Fruit fly (Drosophila melanogaster) whole organism, prepupa: Measurements from ENCODE around the gene CG17111.

Experiments
- Blimp-1 ChIP-seq: fragments of 200-800 bp; sonication (Bioruptor generic); optimal IDR thresholded peaks from 3 replicates; lab custom pipeline; 2017; ENCODE audit warnings: missing biosample characterization, missing genetic modification characterization, mild to moderate bottlenecking, moderate library complexity, missing genetic modification reagents
- CG10631 ChIP-seq: fragments of 200-800 bp; sonication (Bioruptor generic); optimal IDR thresholded peaks from 2 replicates; lab custom pipeline; 2016; ENCODE audit warnings: missing biosample characterization, missing genetic modification characterization
- CG10669 ChIP-seq: fragments of 200-800 bp; sonication (Bioruptor generic); optimal IDR thresholded peaks from 3 replicates; lab custom pipeline; 2018; ENCODE audit warnings: missing biosample characterization, mild to moderate bottlenecking, missing genetic modification characterization, moderate library complexity
- CG11294 ChIP-seq: fragments of 200-800 bp; sonication (Bioruptor generic); IDR thresholded peaks from 2 replicates; pipeline ENCODE4 v1.3.6; 2022; ENCODE audit warnings: missing biosample characterization, missing genetic modification characterization
- CG11902 ChIP-seq: fragments of 200-800 bp; sonication (Bioruptor generic); optimal IDR thresholded peaks from 3 replicates; lab custom pipeline; 2016; ENCODE audit warnings: missing biosample characterization, missing genetic modification characterization
- CG15336 ChIP-seq: fragments of 200-800 bp; sonication (Bioruptor generic); IDR thresholded peaks from 2 replicates; pipeline ENCODE4 v1.3.6; 2022; ENCODE audit warnings: missing biosample characterization, missing genetic modification characterization
- CG3032 ChIP-seq: fragments of 200-800 bp; optimal IDR thresholded peaks from 2 replicates; lab custom pipeline; 2019; ENCODE audit warnings: missing biosample characterization, mild to moderate bottlenecking, missing genetic modification characterization, moderate library complexity
- CG31627 ChIP-seq: fragments of 200-800 bp; sonication (Bioruptor generic); optimal IDR thresholded peaks from 3 replicates; lab custom pipeline; 2016; ENCODE audit warnings: missing biosample characterization, missing genetic modification characterization
- CG34406 ChIP-seq: fragments of 200-800 bp; sonication (Bioruptor generic); optimal IDR thresholded peaks from 3 replicates; lab custom pipeline; 2016; ENCODE audit warnings: missing biosample characterization, missing genetic modification characterization
- CG3919 ChIP-seq: fragments of 200-800 bp; sonication (Bioruptor generic); optimal IDR thresholded peaks from 3 replicates; lab custom pipeline; 2016; ENCODE audit warnings: missing biosample characterization, missing genetic modification characterization
- CG4318 ChIP-seq: fragments of 200-800 bp; sonication (Bioruptor generic); optimal IDR thresholded peaks from 3 replicates; lab custom pipeline; 2017; ENCODE audit warnings: missing biosample characterization, mild to moderate bottlenecking, missing genetic modification characterization
- CG6163 ChIP-seq: fragments of 200-800 bp; sonication (Bioruptor generic); IDR thresholded peaks from 3 replicates; pipeline ENCODE4 v1.3.6; 2022; ENCODE audit warnings: missing biosample characterization, missing genetic modification characterization
- CG6276 ChIP-seq: fragments of 200-800 bp; sonication (Bioruptor generic); optimal IDR thresholded peaks from 2 replicates; lab custom pipeline; 2017; ENCODE audit warnings: missing biosample characterization, mild to moderate bottlenecking, missing genetic modification characterization
- CG6792 ChIP-seq: fragments of 200-800 bp; sonication (Bioruptor generic); optimal IDR thresholded peaks from 3 replicates; lab custom pipeline; 2016; ENCODE audit warnings: missing biosample characterization, missing genetic modification characterization
- CG6808 ChIP-seq: fragments of 200-800 bp; sonication (Bioruptor generic); optimal IDR thresholded peaks from 3 replicates; lab custom pipeline; 2017; ENCODE audit warnings: missing biosample characterization, missing genetic modification characterization, mild to moderate bottlenecking, moderate library complexity, missing genetic modification reagents
- CG6854 ChIP-seq: fragments of 200-800 bp; sonication (Bioruptor generic); optimal IDR thresholded peaks from 2 replicates; lab custom pipeline; 2017; ENCODE audit warnings: missing biosample characterization, mild to moderate bottlenecking, missing genetic modification characterization
- CG7368 ChIP-seq: fragments of 200-800 bp; sonication (Bioruptor generic); optimal IDR thresholded peaks from 3 replicates; lab custom pipeline; 2016; ENCODE audit warnings: missing biosample characterization, missing genetic modification characterization
- CG8119 ChIP-seq: fragments of 200-800 bp; sonication (Bioruptor generic); IDR thresholded peaks from 3 replicates; pipeline ENCODE4 v1.3.6; 2022; ENCODE audit warnings: missing biosample characterization, missing genetic modification characterization
- CG8319 ChIP-seq: fragments of 200-800 bp; sonication (Bioruptor generic); optimal IDR thresholded peaks from 3 replicates; lab custom pipeline; 2016; ENCODE audit warnings: missing biosample characterization, missing genetic modification characterization
- CG8632 ChIP-seq: fragments of 200-800 bp; sonication (Bioruptor generic); optimal IDR thresholded peaks from 3 replicates; lab custom pipeline; 2016; ENCODE audit warnings: missing biosample characterization, missing genetic modification characterization
- CG9139 ChIP-seq: fragments of 200-800 bp; sonication (Bioruptor generic); optimal IDR thresholded peaks from 3 replicates; lab custom pipeline; 2017; ENCODE audit warnings: missing biosample characterization, mild to moderate bottlenecking, missing genetic modification characterization
- Eip75B ChIP-seq: fragments of 200-800 bp; sonication (Bioruptor generic); optimal IDR thresholded peaks from 3 replicates; lab custom pipeline; 2016; ENCODE audit warnings: missing biosample characterization, missing genetic modification characterization
- Eip93F ChIP-seq: fragments of 200-800 bp; sonication (Bioruptor generic); optimal IDR thresholded peaks from 2 replicates; lab custom pipeline; 2016; ENCODE audit warnings: missing biosample characterization, mild to moderate bottlenecking, missing genetic modification characterization
- Ets21C ChIP-seq: fragments of 200-800 bp; sonication (Bioruptor generic); optimal IDR thresholded peaks from 3 replicates; lab custom pipeline; 2016; ENCODE audit warnings: missing biosample characterization, missing genetic modification characterization
- Gug ChIP-seq: fragments of 200-800 bp; sonication (Bioruptor generic); IDR thresholded peaks from 2 replicates; pipeline ENCODE4 v1.3.6; 2022; ENCODE audit warnings: missing biosample characterization, missing genetic modification characterization
- Hr38 ChIP-seq: sonication (Bioruptor generic); optimal IDR thresholded peaks from 2 replicates; lab custom pipeline; 2016; ENCODE audit warnings: missing biosample characterization, missing genetic modification characterization
- Lpt ChIP-seq: fragments of 200-800 bp; sonication (Bioruptor generic); optimal IDR thresholded peaks from 3 replicates; lab custom pipeline; 2016; ENCODE audit warnings: missing biosample characterization, missing genetic modification characterization
- OdsH ChIP-seq: fragments of 200-800 bp; sonication (Bioruptor generic); optimal IDR thresholded peaks from 3 replicates; lab custom pipeline; 2016; ENCODE audit warnings: missing biosample characterization, missing genetic modification characterization
- Sox14 ChIP-seq: fragments of 200-800 bp; sonication (Bioruptor generic); optimal IDR thresholded peaks from 3 replicates; lab custom pipeline; 2016; ENCODE audit warnings: missing biosample characterization, missing genetic modification characterization
- Sox15 ChIP-seq: fragments of 200-800 bp; sonication (Bioruptor generic); optimal IDR thresholded peaks from 3 replicates; lab custom pipeline; 2016; ENCODE audit warnings: missing biosample characterization, missing genetic modification characterization
- cyc ChIP-seq: fragments of 200-800 bp; sonication (Bioruptor generic); optimal IDR thresholded peaks from 3 replicates; lab custom pipeline; 2016; ENCODE audit warnings: missing biosample characterization, missing genetic modification characterization
- eg ChIP-seq: fragments of 200-800 bp; sonication (Bioruptor generic); IDR thresholded peaks from 3 replicates; pipeline ENCODE4 v1.3.6; 2022; ENCODE audit warnings: missing biosample characterization, missing genetic modification characterization
- esn ChIP-seq: fragments of 200-800 bp; sonication (Bioruptor generic); optimal IDR thresholded peaks from 2 replicates; lab custom pipeline; 2016; ENCODE audit warnings: missing biosample characterization, mild to moderate bottlenecking, missing genetic modification characterization, moderate library complexity
- fd59A ChIP-seq: fragments of 200-800 bp; sonication (Bioruptor generic); optimal IDR thresholded peaks from 2 replicates; lab custom pipeline; 2017; ENCODE audit warnings: missing biosample characterization, mild to moderate bottlenecking, missing genetic modification characterization, missing genetic modification reagents
- lz ChIP-seq: fragments of 200-800 bp; sonication (Bioruptor generic); optimal IDR thresholded peaks from 3 replicates; lab custom pipeline; 2016; ENCODE audit warnings: missing biosample characterization, missing genetic modification characterization
- net ChIP-seq: fragments of 200-800 bp; sonication (Bioruptor generic); optimal IDR thresholded peaks from 3 replicates; lab custom pipeline; 2016; ENCODE audit warnings: missing biosample characterization, missing genetic modification characterization
- pdm3 ChIP-seq: fragments of 200-800 bp; sonication (Bioruptor generic); optimal IDR thresholded peaks from 3 replicates; lab custom pipeline; 2016; ENCODE audit warnings: missing biosample characterization, missing genetic modification characterization
- salr ChIP-seq, 2 experiments: fragments of 200-800 bp; sonication (Bioruptor generic); optimal IDR thresholded peaks; 3 replicates each; lab custom pipeline; 2016 to 2018; ENCODE audit warnings: missing biosample characterization in 2 of 2, missing genetic modification characterization in 2 of 2, mild to moderate bottlenecking in 1 of 2
- spab ChIP-seq: fragments of 200-800 bp; sonication (Bioruptor generic); optimal IDR thresholded peaks from 2 replicates; lab custom pipeline; 2017; ENCODE audit warnings: missing biosample characterization, mild to moderate bottlenecking, missing genetic modification characterization, missing genetic modification reagents
- ss ChIP-seq, 2 experiments: fragments of 200-800 bp; sonication (Bioruptor generic); optimal IDR thresholded peaks; 2 replicates in 1 of 2; 3 replicates in 1 of 2; lab custom pipeline; 2017 to 2018; ENCODE audit warnings: mild to moderate bottlenecking in 2 of 2, missing biosample characterization in 2 of 2, missing genetic modification characterization in 2 of 2, moderate library complexity in 1 of 2
- svp ChIP-seq: fragments of 200-800 bp; sonication (Bioruptor generic); peaks from one replicate; lab custom pipeline; 2016; ENCODE audit warnings: missing biosample characterization, missing genetic modification characterization
- topi ChIP-seq: fragments of 200-800 bp; sonication (Bioruptor generic); optimal IDR thresholded peaks from 3 replicates; lab custom pipeline; 2016; ENCODE audit warnings: missing biosample characterization, missing genetic modification characterization
- vri ChIP-seq: fragments of 200-800 bp; sonication (Bioruptor generic); optimal IDR thresholded peaks from 3 replicates; lab custom pipeline; 2016; ENCODE audit warnings: missing biosample characterization, mild to moderate bottlenecking, missing genetic modification characterization

CG17111 gene

dm6 chr3R:23058858-23059257 is 8.2 kb downstream of the CG17111 start, which contains the start of gene Ctns:
TSS of gene Ctns (minus strand) at chr3R:23058958.
- TF ChIP-seq vri (no peak), topi (no peak), lz (no peak), fd59A (no peak), Hr38 (GFP tag; lab: Kevin White, UChicago) (no peak)

dm6 chr3R:23057390-23057789 is 9.7 kb downstream of the CG17111 start:
- TF ChIP-seq salr (GFP tag; optimal IDR thresholded peaks at IDR 0.05; lab: Kevin White, UChicago) (no peak), CG3919 (GFP tag; lab: Kevin White, UChicago) (no peak), Gug (GFP tag; lab: Robert Waterston, UW) (no peak), ss (GFP tag; optimal IDR thresholded peaks at IDR 0.05; lab: Kevin White, UChicago) (no peak)

- TF ChIP-seq CG8119 (GFP tag; lab: Robert Waterston, UW) (no peak), vri (peak; percentile 7)
Observed at dm6 chr3R:23056753-23057152, 10.3 kb downstream of the CG17111 start.

dm6 chr3R:23056113-23056512 is 10.9 kb downstream of the CG17111 start:
- no peak for TF ChIP-seq Sox15 (GFP tag; lab: Kevin White, UChicago)
- TF ChIP-seq ss (GFP tag; optimal IDR thresholded peaks at IDR 0.05; lab: Kevin White, UChicago), result no peak
- TF ChIP-seq Lpt (GFP tag; lab: Kevin White, UChicago), result no peak
- TF ChIP-seq OdsH, result no peak
- no peak for TF ChIP-seq CG34406 (GFP tag; lab: Kevin White, UChicago)
- no peak for TF ChIP-seq Ets21C
- no peak for TF ChIP-seq spab
- TF ChIP-seq CG6792, result no peak
- no peak for TF ChIP-seq salr (GFP tag; optimal IDR thresholded peaks at IDR 0.05; lab: Kevin White, UChicago)
- TF ChIP-seq CG11294, result no peak

- TF ChIP-seq spab (no peak), Ets21C (no peak), CG15336 (GFP tag; lab: Robert Waterston, UW) (no peak), lz (peak; percentile 64), net (GFP tag; lab: Kevin White, UChicago) (peak; percentile 37), OdsH (peak; percentile 58), Eip75B (no peak), CG6854 (GFP tag; lab: Kevin White, UChicago) (peak; percentile 67), ss (GFP tag; optimal IDR thresholded peaks at IDR 0.05; lab: Kevin White, UChicago) (no peak), CG7368 (GFP tag; lab: Kevin White, UChicago) (peak; percentile 27), Hr38 (GFP tag; lab: Kevin White, UChicago) (no peak), esn (GFP tag; lab: Kevin White, UChicago) (peak; percentile 70), Eip93F (GFP tag; lab: Kevin White, UChicago) (no peak), CG6163 (GFP tag; lab: Robert Waterston, UW) (peak; percentile 64), CG6276 (GFP tag; lab: Kevin White, UChicago) (no peak), vri (peak; percentile 45), eg (GFP tag; lab: Robert Waterston, UW) (peak; percentile 49; the same call in 1 of the 3 replicates), CG4318 (GFP tag; lab: Kevin White, UChicago) (no peak), Blimp-1 (peak; percentile 18), CG8119 (GFP tag; lab: Robert Waterston, UW) (no peak), CG9139 (GFP tag; lab: Kevin White, UChicago) (peak; percentile 25), fd59A (peak; percentile 20), CG11902 (no peak), CG8319 (GFP tag; lab: Kevin White, UChicago) (peak; percentile 39), pdm3 (GFP tag; lab: Kevin White, UChicago) (no peak), Sox14 (GFP tag; lab: Kevin White, UChicago) (peak; percentile 33), CG10631 (GFP tag; lab: Kevin White, UChicago) (no peak), CG3032 (tag; lab: Kevin White, UChicago) (peak; percentile 36), CG6808 (GFP tag; lab: Kevin White, UChicago) (peak; percentile 100), cyc (GFP tag; lab: Kevin White, UChicago) (peak; percentile 71), svp (GFP tag; lab: Kevin White, UChicago) (peak; percentile 70), CG6792 (peak; percentile 45), CG31627 (GFP tag; lab: Kevin White, UChicago) (peak; percentile 45), topi (peak; percentile 63), CG10669 (GFP tag; lab: Kevin White, UChicago) (no peak), Sox15 (GFP tag; lab: Kevin White, UChicago) (peak; percentile 5), CG8632 (peak; percentile 3)
Observed at dm6 chr3R:23053936-23054335, 13.1 kb downstream of the CG17111 start, which contains the start of gene p53. TSS of gene p53 (minus strand) at chr3R:23054082.
